Worm (Caenorhabditis elegans): ENCODE results near the gene srh-145.

Gene srh-145

ce11 chrV:16395131-16395530 is 15.4 kb upstream of the srh-145 start, which contains the start of gene F13A7.11 (continued):
- TF ChIP-seq Y48G9A.11 (GFP tag; IDR thresholded peaks at IDR 0.05) (no peak), D1046.2 (GFP tag; IDR thresholded peaks at IDR 0.05) (no peak), zip-11 (GFP tag; IDR thresholded peaks at IDR 0.05) (no peak), skn-1 (tag; optimal IDR thresholded peaks at IDR 0.05) (no peak), daf-8 (GFP tag; IDR thresholded peaks at IDR 0.05) (no peak), tag-97 (GFP tag; IDR thresholded peaks at IDR 0.05) (no peak), rbr-2 (tag; optimal IDR thresholded peaks at IDR 0.05) (no peak), T20F7.1 (GFP tag; optimal IDR thresholded peaks at IDR 0.05) (no peak), egl-43 (GFP tag; IDR thresholded peaks at IDR 0.05) (no peak), pqm-1 (tag; optimal IDR thresholded peaks at IDR 0.05) (peak; percentile 51), hlh-30 (tag; optimal IDR thresholded peaks at IDR 0.05; ENCODE audit: insufficient read depth) (no peak), nhr-111 (GFP tag; optimal IDR thresholded peaks at IDR 0.05) (no peak), zag-1 (tag; optimal IDR thresholded peaks at IDR 0.05) (no peak), mxl-2 (GFP tag; conservative IDR thresholded peaks at IDR 0.05) (no peak), ceh-20 (GFP tag; IDR thresholded peaks at IDR 0.05) (0 out of 2 replicates have a peak, but pooled peaks have one; percentile 14), ZK337.2 (GFP tag; IDR thresholded peaks at IDR 0.05) (no peak), duxl-1 (tag; optimal IDR thresholded peaks at IDR 0.05; ENCODE audit: poor library complexity) (no peak), aha-1 (tag) (peak; percentile 14), F26F4.8 (GFP tag; conservative IDR thresholded peaks at IDR 0.05) (no peak), ztf-11 (tag; optimal IDR thresholded peaks at IDR 0.05) (no peak), fos-1 (tag; optimal IDR thresholded peaks at IDR 0.05) (no peak), ceh-82 (tag; optimal IDR thresholded peaks at IDR 0.05) (no peak), daf-12 (tag; optimal IDR thresholded peaks at IDR 0.05) (no peak), F37D6.2 (tag; optimal IDR thresholded peaks at IDR 0.05) (no peak), jun-1 (tag; optimal IDR thresholded peaks at IDR 0.05) (no peak), dmd-8 (GFP tag; IDR thresholded peaks at IDR 0.05) (no peak), nhr-237 (tag; optimal IDR thresholded peaks at IDR 0.05) (no peak), egl-27 (tag; optimal IDR thresholded peaks at IDR 0.05) (no peak), lin-39 (tag; optimal IDR thresholded peaks at IDR 0.05) (no peak), lin-13 (GFP tag; optimal IDR thresholded peaks at IDR 0.05) (no peak), ceh-32 (tag; optimal IDR thresholded peaks at IDR 0.05; ENCODE audit: poor library complexity) (no peak), sdz-12 (GFP tag; optimal IDR thresholded peaks at IDR 0.05) (no peak), T26A8.4 (GFP tag; IDR thresholded peaks at IDR 0.05) (no peak), fkh-10 (GFP tag; optimal IDR thresholded peaks at IDR 0.05) (no peak), mdt-29 (GFP tag; IDR thresholded peaks at IDR 0.05) (no peak), spr-3 (GFP tag; optimal IDR thresholded peaks at IDR 0.05) (no peak), dmd-9 (GFP tag; IDR thresholded peaks at IDR 0.05) (no peak), F49E8.2 (tag; optimal IDR thresholded peaks at IDR 0.05; ENCODE audit: borderline replicate concordance) (no peak), nhr-25 (tag; optimal IDR thresholded peaks at IDR 0.05; ENCODE audit: borderline replicate concordance, insufficient read depth) (no peak), lim-7 (GFP tag; IDR thresholded peaks at IDR 0.05) (no peak), ztf-7 (tag; optimal IDR thresholded peaks at IDR 0.05) (peak; percentile 97), unc-130 (GFP tag; optimal IDR thresholded peaks at IDR 0.05) (no peak), lir-3 (tag; optimal IDR thresholded peaks at IDR 0.05) (no peak), nhr-77 (tag; optimal IDR thresholded peaks at IDR 0.05) (peak; percentile 44), saeg-2 (GFP tag; IDR thresholded peaks at IDR 0.05) (no peak), madf-5 (GFP tag; IDR thresholded peaks at IDR 0.05) (no peak), arid-1 (GFP tag; conservative IDR thresholded peaks at IDR 0.05) (no peak), lsy-2 (tag; optimal IDR thresholded peaks at IDR 0.05) (no peak), nhr-28 (tag; optimal IDR thresholded peaks at IDR 0.05) (peak; percentile 66), nhr-76 (tag; optimal IDR thresholded peaks at IDR 0.05) (no peak), lin-15B (tag; optimal IDR thresholded peaks at IDR 0.05) (no peak), mep-1 (tag; optimal IDR thresholded peaks at IDR 0.05) (no peak), ctbp-1 (GFP tag; IDR thresholded peaks at IDR 0.05) (no peak)
